Worm (Caenorhabditis elegans): ENCODE measurements around the gene Y37D8A.16.

- TF ChIP-seq somi-1 (GFP tag; optimal IDR thresholded peaks at IDR 0.05) (no peak), ekl-4 (GFP tag; IDR thresholded peaks at IDR 0.05) (no peak), ama-1 (optimal IDR thresholded peaks at IDR 0.05) (no peak), ama-1 (GFP tag; optimal IDR thresholded peaks at IDR 0.05) (no peak), sdz-38 (tag; optimal IDR thresholded peaks at IDR 0.05) (no peak), nfyb-1 (GFP tag; IDR thresholded peaks at IDR 0.05) (no peak), bed-1 (GFP tag; IDR thresholded peaks at IDR 0.05) (no peak)
These were observed 14.4 kb downstream of the Y37D8A.16 start for ce11 chrIII:12904052-12904451.
